Fruit fly (Drosophila melanogaster) whole organism, embryonic: Measurements from ENCODE around the gene CG14454.

Experiments
- CG11093 ChIP-seq: fragments of 200-800 bp; sonication (Bioruptor generic); IDR thresholded peaks from 3 replicates; pipeline ENCODE4 v1.3.6; 2022; ENCODE audit warnings: missing biosample characterization, missing genetic modification characterization
- CG11398 ChIP-seq: fragments of 200-800 bp; sonication (Bioruptor generic); optimal IDR thresholded peaks from 2 replicates; lab custom pipeline; 2016; ENCODE audit warnings: missing biosample characterization, missing genetic modification characterization
- CG11456 ChIP-seq: fragments of 200-800 bp; sonication (Bioruptor generic); IDR thresholded peaks from 3 replicates; pipeline ENCODE4 v1.3.6; 2022; ENCODE audit warnings: missing biosample characterization, missing genetic modification characterization
- CG11695 ChIP-seq: fragments of 200-800 bp; sonication (Bioruptor generic); IDR thresholded peaks from 3 replicates; pipeline ENCODE4 v1.3.6; 2022; ENCODE audit warnings: missing biosample characterization, missing genetic modification characterization
- CG15479 ChIP-seq: fragments of 200-800 bp; sonication (Bioruptor generic); optimal IDR thresholded peaks from 3 replicates; lab custom pipeline; 2019; ENCODE audit warnings: missing biosample characterization, mild to moderate bottlenecking, missing genetic modification characterization, moderate library complexity
- CG17361 ChIP-seq: fragments of 200-800 bp; sonication (Bioruptor generic); IDR thresholded peaks from 3 replicates; pipeline ENCODE4 v1.3.6; 2022; ENCODE audit warnings: missing biosample characterization, missing genetic modification characterization
- CG18599 ChIP-seq: fragments of 200-800 bp; sonication (Bioruptor generic); optimal IDR thresholded peaks from 3 replicates; lab custom pipeline; 2017; ENCODE audit warnings: missing biosample characterization, missing genetic modification characterization, mild to moderate bottlenecking, moderate library complexity, missing genetic modification reagents
- CG18764 ChIP-seq: fragments of 200-800 bp; sonication (Bioruptor generic); optimal IDR thresholded peaks from 3 replicates; lab custom pipeline; 2016; ENCODE audit warnings: missing biosample characterization, missing genetic modification characterization
- CG2678 ChIP-seq: fragments of 200-800 bp; sonication (Bioruptor generic); optimal IDR thresholded peaks from 3 replicates; lab custom pipeline; 2019; ENCODE audit warnings: missing biosample characterization, mild to moderate bottlenecking, missing genetic modification characterization, moderate library complexity
- CG2875 ChIP-seq: fragments of 200-800 bp; sonication (Bioruptor generic); optimal IDR thresholded peaks from 2 replicates; lab custom pipeline; 2017; ENCODE audit warnings: missing biosample characterization, mild to moderate bottlenecking, missing genetic modification characterization, missing genetic modification reagents
- CG2889 ChIP-seq: fragments of 200-800 bp; sonication (Bioruptor generic); IDR thresholded peaks from 3 replicates; pipeline ENCODE4 v1.3.6; 2022; ENCODE audit warnings: missing biosample characterization, missing genetic modification characterization
- CG30403 ChIP-seq: fragments of 200-800 bp; sonication (Bioruptor generic); optimal IDR thresholded peaks from 3 replicates; lab custom pipeline; 2016; ENCODE audit warnings: missing biosample characterization, missing genetic modification characterization
- CG6683 ChIP-seq: fragments of 200-800 bp; sonication (Bioruptor generic); optimal IDR thresholded peaks from 2 replicates; lab custom pipeline; 2017; ENCODE audit warnings: missing biosample characterization, mild to moderate bottlenecking, missing genetic modification characterization, missing genetic modification reagents
- Dad ChIP-seq: fragments of 200-800 bp; sonication (Bioruptor generic); optimal IDR thresholded peaks from 3 replicates; lab custom pipeline; 2016; ENCODE audit warnings: missing biosample characterization, missing genetic modification characterization
- Dbx ChIP-seq: fragments of 200-800 bp; sonication (Bioruptor generic); IDR thresholded peaks from 3 replicates; pipeline ENCODE4 v1.3.6; 2022; ENCODE audit warnings: missing biosample characterization, missing genetic modification characterization
- Dek ChIP-seq: fragments of 200-800 bp; sonication (Bioruptor generic); optimal IDR thresholded peaks from 3 replicates; lab custom pipeline; 2019; ENCODE audit warnings: missing biosample characterization, mild to moderate bottlenecking, missing genetic modification characterization, moderate library complexity
- Dip2 ChIP-seq: fragments of 200-800 bp; sonication (Bioruptor generic); IDR thresholded peaks from 2 replicates; pipeline ENCODE4 v1.3.6; 2022; ENCODE audit warnings: missing biosample characterization, missing genetic modification characterization
- Doc3 ChIP-seq: fragments of 200-800 bp; sonication (Bioruptor generic); IDR thresholded peaks from 3 replicates; pipeline ENCODE4 v1.3.6; 2022; ENCODE audit warnings: missing biosample characterization, missing genetic modification characterization; ENCODE audit not compliant: partially characterized antibody
- Dp ChIP-seq: fragments of 200-800 bp; sonication (Bioruptor generic); optimal IDR thresholded peaks from 2 replicates; lab custom pipeline; 2018; ENCODE audit warnings: missing biosample characterization, mild to moderate bottlenecking, missing genetic modification characterization, moderate library complexity
- HHEX ChIP-seq: fragments of 200-800 bp; sonication (Bioruptor generic); optimal IDR thresholded peaks from 3 replicates; lab custom pipeline; 2017; ENCODE audit warnings: missing biosample characterization, mild to moderate bottlenecking, missing genetic modification characterization, missing genetic modification reagents
- HLH4C ChIP-seq: fragments of 200-800 bp; sonication (Bioruptor generic); IDR thresholded peaks from 3 replicates; pipeline ENCODE4 v1.3.6; 2022; ENCODE audit warnings: missing biosample characterization, missing genetic modification characterization; ENCODE audit not compliant: partially characterized antibody
- HLH54F ChIP-seq: fragments of 200-800 bp; sonication (Bioruptor generic); optimal IDR thresholded peaks from 3 replicates; lab custom pipeline; 2016; ENCODE audit warnings: missing biosample characterization, missing genetic modification characterization
- HmgZ ChIP-seq: fragments of 200-800 bp; sonication (Bioruptor generic); optimal IDR thresholded peaks from 2 replicates; lab custom pipeline; 2018; ENCODE audit warnings: missing biosample characterization, mild to moderate bottlenecking, missing genetic modification characterization
- Hr39 ChIP-seq: fragments of >200 bp; optimal IDR thresholded peaks from 2 replicates; lab custom pipeline; 2017
- Hr78 ChIP-seq, 2 experiments: fragments of 200-800 bp in 1 of 2; fragments of >200 bp in 1 of 2; sonication (Bioruptor generic) in 1 of 2; optimal IDR thresholded peaks; 2 replicates each; lab custom pipeline; 2017 to 2019; ENCODE audit warnings: missing biosample characterization in 2 of 2, missing genetic modification characterization in 2 of 2, mild to moderate bottlenecking in 1 of 2, moderate library complexity in 1 of 2
- MBD-R2 ChIP-seq: fragments of 200-800 bp; sonication (Bioruptor generic); IDR thresholded peaks from 2 replicates; pipeline ENCODE4 v1.3.6; 2022; ENCODE audit warnings: missing biosample characterization, missing genetic modification characterization
- Med ChIP-seq: fragments of 200-800 bp; sonication (Bioruptor generic); peaks from one replicate; lab custom pipeline; 2016; ENCODE audit warnings: missing biosample characterization, missing genetic modification characterization, mild to moderate bottlenecking, inconsistent platforms, moderate library complexity
- Scr ChIP-seq: fragments of 200-800 bp; sonication (Bioruptor generic); IDR thresholded peaks from 2 replicates; pipeline ENCODE4 v1.3.6; 2022; ENCODE audit warnings: missing biosample characterization, missing genetic modification characterization; ENCODE audit not compliant: partially characterized antibody
- Usf ChIP-seq: fragments of 200-800 bp; sonication (Bioruptor generic); optimal IDR thresholded peaks from 2 replicates; lab custom pipeline; 2017; ENCODE audit warnings: missing genotype, missing biosample characterization, missing genetic modification characterization
- Vsx1 ChIP-seq: fragments of 200-800 bp; sonication (Bioruptor generic); optimal IDR thresholded peaks from 2 replicates; lab custom pipeline; 2017; ENCODE audit warnings: missing biosample characterization, mild to moderate bottlenecking, missing genetic modification characterization, missing genetic modification reagents
- amos ChIP-seq: fragments of 200-800 bp; sonication (Bioruptor generic); IDR thresholded peaks from 2 replicates; pipeline ENCODE4 v1.3.6; 2022; ENCODE audit warnings: missing biosample characterization, missing genetic modification characterization; ENCODE audit not compliant: partially characterized antibody
- crp ChIP-seq, 2 experiments: fragments of 200-800 bp; sonication (Bioruptor generic); optimal IDR thresholded peaks; 2 replicates in 1 of 2; 3 replicates in 1 of 2; lab custom pipeline; 2017; ENCODE audit warnings: missing biosample characterization in 2 of 2, missing genetic modification characterization in 2 of 2, mild to moderate bottlenecking in 1 of 2, moderate library complexity in 1 of 2
- dati ChIP-seq: fragments of 200-800 bp; sonication (Bioruptor generic); IDR thresholded peaks from 2 replicates; pipeline ENCODE4 v1.3.6; 2022; ENCODE audit warnings: missing biosample characterization, missing genetic modification characterization
- disco-r ChIP-seq: fragments of 200-800 bp; sonication (Bioruptor generic); optimal IDR thresholded peaks from 2 replicates; lab custom pipeline; 2016; ENCODE audit warnings: missing biosample characterization, missing genetic modification characterization
- dmrt11E ChIP-seq: fragments of 200-800 bp; sonication (Bioruptor generic); optimal IDR thresholded peaks from 3 replicates; lab custom pipeline; 2018; ENCODE audit warnings: missing biosample characterization, mild to moderate bottlenecking, missing genetic modification characterization, moderate library complexity
- eve ChIP-seq, 2 experiments: fragments of >200 bp; optimal IDR thresholded peaks; 2 replicates each; lab custom pipeline; 2017; ENCODE audit warnings: missing biosample characterization in 2 of 2, missing genetic modification characterization in 2 of 2
- fd64A ChIP-seq: fragments of 200-800 bp; sonication (Bioruptor generic); optimal IDR thresholded peaks from 3 replicates; lab custom pipeline; 2018; ENCODE audit warnings: missing biosample characterization, mild to moderate bottlenecking, missing genetic modification characterization
- gem ChIP-seq: fragments of 200-800 bp; sonication (Bioruptor generic); optimal IDR thresholded peaks from 2 replicates; lab custom pipeline; 2019; ENCODE audit warnings: missing biosample characterization, mild to moderate bottlenecking, missing genetic modification characterization, moderate library complexity
- gfzf ChIP-seq: fragments of 200-800 bp; sonication (Bioruptor generic); optimal IDR thresholded peaks from 2 replicates; lab custom pipeline; 2016; ENCODE audit warnings: missing biosample characterization, mild to moderate bottlenecking, missing genetic modification characterization, moderate library complexity
- gsb ChIP-seq: fragments of 200-800 bp; sonication (Bioruptor generic); IDR thresholded peaks from 2 replicates; pipeline ENCODE4 v1.3.6; 2022; ENCODE audit warnings: missing biosample characterization, missing genetic modification characterization
- h ChIP-seq: fragments of >200 bp; optimal IDR thresholded peaks from 2 replicates; lab custom pipeline; 2017
- kni ChIP-seq: fragments of 200-800 bp; sonication (Bioruptor generic); optimal IDR thresholded peaks from 3 replicates; lab custom pipeline; 2017; ENCODE audit warnings: mild to moderate bottlenecking, missing biosample characterization, missing genetic modification reagents, missing genetic modification characterization
- org-1 ChIP-seq: fragments of 200-800 bp; sonication (Bioruptor generic); optimal IDR thresholded peaks from 2 replicates; lab custom pipeline; 2017; ENCODE audit warnings: missing biosample characterization, missing genetic modification characterization
- ro ChIP-seq: fragments of 200-800 bp; sonication (Bioruptor generic); IDR thresholded peaks from 2 replicates; pipeline ENCODE4 v1.3.6; 2022; ENCODE audit warnings: missing biosample characterization, missing genetic modification characterization
- sd ChIP-seq: fragments of 200-800 bp; sonication (Bioruptor generic); optimal IDR thresholded peaks from 3 replicates; lab custom pipeline; 2018; ENCODE audit warnings: missing biosample characterization, mild to moderate bottlenecking, missing genetic modification characterization, moderate library complexity
- sens ChIP-seq: fragments of 200-800 bp; sonication (Bioruptor generic); peaks from one replicate; lab custom pipeline; 2016; ENCODE audit warnings: missing biosample characterization, missing genetic modification characterization
- sima ChIP-seq: fragments of 200-800 bp; sonication (Bioruptor generic); optimal IDR thresholded peaks from 2 replicates; lab custom pipeline; 2016; ENCODE audit warnings: missing biosample characterization, missing genetic modification characterization
- sr ChIP-seq: fragments of 200-800 bp; sonication (Bioruptor generic); IDR thresholded peaks from 3 replicates; pipeline ENCODE4 v1.3.6; 2022; ENCODE audit warnings: missing biosample characterization, missing genetic modification characterization
- ssp ChIP-seq: fragments of 200-800 bp; sonication (Bioruptor generic); IDR thresholded peaks from 2 replicates; pipeline ENCODE4 v1.3.6; 2022; ENCODE audit warnings: missing biosample characterization, missing genetic modification characterization
- trh ChIP-seq: fragments of 200-800 bp; sonication (Bioruptor generic); optimal IDR thresholded peaks from 2 replicates; lab custom pipeline; 2016; ENCODE audit warnings: missing biosample characterization, missing genetic modification characterization

The CG14454 gene

dm6 chr3L:22717137-22717767, 24.9 kb upstream of the CG14454 start, which contains the start of the genes ArfGAP3 and CG32452 (continued):
- TF ChIP-seq Dp (GFP tag; lab: Kevin White, UChicago) (peak; percentile 51), Dek (tag; lab: Kevin White, UChicago) (peak; percentile 61), CG30403 (GFP tag; lab: Kevin White, UChicago) (peak; percentile 86), Hr78 (GFP tag; optimal IDR thresholded peaks at IDR 0.05; lab: Kevin White, UChicago) (no peak), sr (GFP tag; lab: Robert Waterston, UW) (no peak), CG2678 (tag; lab: Kevin White, UChicago) (peak; percentile 79), CG6683 (GFP tag; lab: Kevin White, UChicago) (peak; percentile 51), ro (GFP tag; lab: Robert Waterston, UW) (no peak), h (lab: Kevin White, UChicago) (no peak), CG11093 (peak; percentile 47; the same call in 1 of the 3 replicates), Usf (peak; percentile 41), CG18764 (GFP tag; lab: Kevin White, UChicago) (peak; percentile 59), CG17361 (GFP tag; lab: Robert Waterston, UW) (peak; percentile 92), gfzf (GFP tag; lab: Kevin White, UChicago) (peak; percentile 23), Dip2 (GFP tag; lab: Robert Waterston, UW) (no peak), dmrt11E (tag; lab: Kevin White, UChicago) (peak; percentile 67), crp (GFP tag; optimal IDR thresholded peaks at IDR 0.05; lab: Kevin White, UChicago) (peak in 1 of 2 experiments; percentile 44), Med (GFP tag; lab: Kevin White, UChicago) (peak; percentile 92), Vsx1 (no peak), CG2889 (GFP tag; lab: Robert Waterston, UW) (0 out of 3 replicates have a peak, but pooled peaks have one; percentile 37), gsb (GFP tag; lab: Robert Waterston, UW) (0 out of 2 replicates have a peak, but pooled peaks have one; percentile 30), Dbx (GFP tag; lab: Robert Waterston, UW) (peak; percentile 82), CG15479 (GFP tag; lab: Kevin White, UChicago) (no peak), HHEX (GFP tag; lab: Kevin White, UChicago) (peak; percentile 56), trh (GFP tag; lab: Kevin White, UChicago) (no peak), Dad (GFP tag; lab: Kevin White, UChicago) (peak; percentile 48), CG2875 (GFP tag; lab: Kevin White, UChicago) (peak; percentile 36), HmgZ (peak; percentile 58), Doc3 (peak; percentile 70; the same call in 2 of the 3 replicates), CG11398 (GFP tag; lab: Kevin White, UChicago) (peak; percentile 27), HLH4C (peak; percentile 51), dati (GFP tag; lab: Robert Waterston, UW) (no peak), CG18599 (GFP tag; lab: Kevin White, UChicago) (peak; percentile 70), sima (GFP tag; lab: Kevin White, UChicago) (no peak), CG11695 (GFP tag; lab: Robert Waterston, UW) (peak; percentile 48; the same call in 2 of the 3 replicates), disco-r (GFP tag; lab: Kevin White, UChicago) (no peak), amos (GFP tag; lab: Robert Waterston, UW) (peak; percentile 72), HLH54F (GFP tag; lab: Kevin White, UChicago) (peak; percentile 68), Hr39 (lab: Kevin White, UChicago) (no peak), MBD-R2 (GFP tag; lab: Robert Waterston, UW) (peak; percentile 22), org-1 (no peak), kni (GFP tag; lab: Kevin White, UChicago) (peak; percentile 41), eve (GFP tag; optimal IDR thresholded peaks at IDR 0.05; lab: Kevin White, UChicago) (no peak), sens (GFP tag; lab: Kevin White, UChicago) (peak; percentile 93), ssp (GFP tag; lab: Robert Waterston, UW) (peak; percentile 74), sd (tag; lab: Kevin White, UChicago) (no peak), gem (tag; lab: Kevin White, UChicago) (peak; percentile 82), CG11456 (GFP tag; lab: Robert Waterston, UW) (peak; percentile 75), fd64A (no peak), Scr (GFP tag; lab: Robert Waterston, UW) (peak; percentile 75)
